Worm (Caenorhabditis elegans) whole organism, L4/young adult: Measurements from ENCODE around the gene C25F9.14.

ENCODE experiments used
- W03F9.2 ChIP-seq: fragments of 150-350 bp; optimal IDR thresholded peaks from 2 replicates; lab custom pipeline; 2014; ENCODE audit warnings: missing biosample characterization, missing genetic modification characterization
- dao-5 ChIP-seq: sonication (generic microtip); optimal IDR thresholded peaks from 2 replicates; lab custom pipeline; 2016; ENCODE audit warnings: missing genotype, missing genetic modification characterization, moderate library complexity, missing compliant biosample characterization
- him-1 ChIP-seq: sonication (generic microtip); optimal IDR thresholded peaks from 2 replicates; lab custom pipeline; 2016; ENCODE audit warnings: missing genotype, missing genetic modification reagents, missing genetic modification characterization, missing compliant biosample characterization

Gene C25F9.14

ce11 chrV:19485261-19485660 is 49.0 kb downstream of the C25F9.14 start, which contains the start of gene Y43F8B.28:
TSS of gene Y43F8B.28 (plus strand) at chrV:19485319.
- TF ChIP-seq him-1 (tag; lab: Kevin White, UChicago): no peak
- TF ChIP-seq dao-5 (tag; lab: Kevin White, UChicago): no peak
- no peak for TF ChIP-seq W03F9.2 (tag; lab: Kevin White, UChicago)

DNA sequence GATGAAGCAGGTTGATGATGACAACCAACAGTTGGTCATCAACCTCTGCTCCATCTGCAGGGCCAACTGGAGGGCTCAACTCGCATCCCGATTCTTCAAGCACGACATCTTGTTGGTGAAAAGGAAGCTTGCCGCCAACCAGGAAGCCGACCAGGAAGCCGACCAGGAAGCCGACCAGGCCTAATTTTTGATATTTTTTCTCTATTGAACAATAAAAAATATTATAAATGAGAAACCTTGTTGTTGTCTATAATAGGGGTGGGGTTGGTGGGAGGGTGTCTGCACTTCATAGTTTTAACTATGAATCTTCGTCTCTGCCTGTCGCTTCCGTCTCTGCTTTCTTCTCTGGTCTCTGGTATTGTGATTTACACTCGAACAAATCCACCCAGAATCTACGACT is 49.4 kb downstream of the C25F9.14 start, which contains the start of gene Y43F8B.18:
Y43F8B.18 (plus strand) TSS at position 301 of the 400 bp plus-strand sequence.
- TF ChIP-seq W03F9.2 (tag; lab: Kevin White, UChicago) (no peak), dao-5 (tag; lab: Kevin White, UChicago) (no peak), him-1 (tag; lab: Kevin White, UChicago) (no peak)
